Worm (Caenorhabditis elegans): ENCODE measurements around the gene F23B2.10.
"Not testable (repeated sequence)": the region's sequence is repeated elsewhere in the genome, so short reads cannot be mapped to it uniquely, and the experiment has no call there.

Gene F23B2.10

ce11 chrIV:9194524-9194923 is 40.4 kb upstream of the F23B2.10 start, which contains the start of gene C46C2.7:
Gene C46C2.7 (plus strand): TSS chrIV:9194824.
- not testable (repeated sequence) for TF ChIP-seq elt-2, hlh-6, che-1 (tag; optimal IDR thresholded peaks at IDR 0.05)

- no peak for TF ChIP-seq unc-3 (GFP tag; conservative IDR thresholded peaks at IDR 0.05)
- no peak for TF ChIP-seq unc-3 (tag; optimal IDR thresholded peaks at IDR 0.05)
- no peak for TF ChIP-seq ceh-22 (tag; optimal IDR thresholded peaks at IDR 0.05)
- no peak for TF ChIP-seq pag-3 (tag; optimal IDR thresholded peaks at IDR 0.05; ENCODE audit: borderline replicate concordance)
- no peak for TF ChIP-seq ceh-14 (tag; optimal IDR thresholded peaks at IDR 0.05)
- no peak for TF ChIP-seq ahr-1 (tag; optimal IDR thresholded peaks at IDR 0.05)
- TF ChIP-seq dmd-4 (tag; optimal IDR thresholded peaks at IDR 0.05; ENCODE audit: borderline replicate concordance), result no peak
- TF ChIP-seq fkh-10 (GFP tag; optimal IDR thresholded peaks at IDR 0.05), result no peak
- no peak for TF ChIP-seq fkh-6 (tag; optimal IDR thresholded peaks at IDR 0.05)
- no peak for TF ChIP-seq nhr-11 (tag; optimal IDR thresholded peaks at IDR 0.05)
- TF ChIP-seq pqm-1 (tag; optimal IDR thresholded peaks at IDR 0.05), result no peak
These were observed 38.4 kb upstream of the F23B2.10 start, which contains the start of gene C46C2.5 for ce11 chrIV:9192522-9192921. Gene C46C2.5 (minus strand): TSS chrIV:9192622.

DNA sequence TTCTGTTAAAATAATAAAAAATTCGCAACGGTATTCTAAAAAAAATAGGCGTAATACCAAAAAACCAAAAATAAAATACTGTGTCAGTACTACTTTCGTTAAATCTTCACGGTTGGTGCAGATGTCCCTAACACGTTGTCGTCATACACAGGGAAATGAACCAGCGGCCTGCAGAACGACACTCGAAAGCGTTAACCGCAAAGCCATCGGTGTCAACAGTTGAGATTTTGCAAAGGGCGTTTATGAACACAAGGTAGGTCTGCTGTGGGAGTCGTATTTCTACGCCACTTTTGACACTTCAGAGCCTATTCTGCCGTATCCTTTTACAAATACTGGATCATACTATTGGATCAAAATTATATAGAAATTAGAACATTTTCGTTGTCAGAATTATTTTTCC is 37.0 kb upstream of the F23B2.10 start:
- peak; percentile 83 for TF ChIP-seq npax-4 (tag; optimal IDR thresholded peaks at IDR 0.05)
- TF ChIP-seq pat-9 (tag; optimal IDR thresholded peaks at IDR 0.05), result peak; percentile 92
- TF ChIP-seq dve-1 (tag; optimal IDR thresholded peaks at IDR 0.05), result peak; percentile 79
- TF ChIP-seq tbx-2 (tag; optimal IDR thresholded peaks at IDR 0.05), result peak; percentile 91
- peak; percentile 92 for TF ChIP-seq hlh-13 (GFP tag; optimal IDR thresholded peaks at IDR 0.05)
- peak; percentile 89 for TF ChIP-seq unc-86 (tag; optimal IDR thresholded peaks at IDR 0.05)
- peak; percentile 93 for TF ChIP-seq ceh-19 (GFP tag; optimal IDR thresholded peaks at IDR 0.05)
- peak; percentile 94 for TF ChIP-seq T23F11.4 (GFP tag; optimal IDR thresholded peaks at IDR 0.05)
- TF ChIP-seq elt-2 (tag; optimal IDR thresholded peaks at IDR 0.05), result peak; percentile 96
- TF ChIP-seq syd-9 (tag; optimal IDR thresholded peaks at IDR 0.05), result peak; percentile 96
- TF ChIP-seq nhr-232 (tag; optimal IDR thresholded peaks at IDR 0.05), result peak; percentile 90
- peak; percentile 91 for TF ChIP-seq C38D4.7 (GFP tag; optimal IDR thresholded peaks at IDR 0.05)
- TF ChIP-seq pag-3 (tag; optimal IDR thresholded peaks at IDR 0.05; ENCODE audit: borderline replicate concordance), result peak; percentile 56
- peak; percentile 94 for TF ChIP-seq ztf-16 (tag; optimal IDR thresholded peaks at IDR 0.05)
- peak; percentile 13 for TF ChIP-seq lim-6 (tag; optimal IDR thresholded peaks at IDR 0.05)
- no peak for TF ChIP-seq pros-1 (tag; optimal IDR thresholded peaks at IDR 0.05)
- peak; percentile 61 for TF ChIP-seq mec-3 (tag; optimal IDR thresholded peaks at IDR 0.05; ENCODE audit: borderline replicate concordance)
- peak; percentile 88 for TF ChIP-seq ref-2 (tag; optimal IDR thresholded peaks at IDR 0.05)
- peak; percentile 77 for TF ChIP-seq unc-3 (GFP tag; conservative IDR thresholded peaks at IDR 0.05)
- peak; percentile 89 for TF ChIP-seq unc-3 (tag; optimal IDR thresholded peaks at IDR 0.05)
- peak; percentile 42 for TF ChIP-seq unc-55 (GFP tag; optimal IDR thresholded peaks at IDR 0.05)
- TF ChIP-seq rnt-1 (tag; optimal IDR thresholded peaks at IDR 0.05), result peak; percentile 96
- TF ChIP-seq pqm-1 (tag; optimal IDR thresholded peaks at IDR 0.05), result peak; percentile 72
- peak; percentile 60 for TF ChIP-seq tbx-7 (tag; optimal IDR thresholded peaks at IDR 0.05)
- TF ChIP-seq Y22D7AL.16 (tag; optimal IDR thresholded peaks at IDR 0.05), result peak; percentile 90
- peak; percentile 87 for TF ChIP-seq ceh-31 (tag; optimal IDR thresholded peaks at IDR 0.05)
- peak; percentile 91 for TF ChIP-seq fkh-6 (tag; optimal IDR thresholded peaks at IDR 0.05)
- TF ChIP-seq eyg-1 (tag; optimal IDR thresholded peaks at IDR 0.05), result peak; percentile 92
- peak; percentile 83 for TF ChIP-seq hlh-8 (tag; optimal IDR thresholded peaks at IDR 0.05)
- no peak for TF ChIP-seq nhr-11 (tag; optimal IDR thresholded peaks at IDR 0.05)
- peak; percentile 94 for TF ChIP-seq ceh-34 (tag; optimal IDR thresholded peaks at IDR 0.05)
- TF ChIP-seq ceh-2 (tag; optimal IDR thresholded peaks at IDR 0.05), result peak; percentile 84
- TF ChIP-seq pax-1 (tag; optimal IDR thresholded peaks at IDR 0.05), result no peak
- peak; percentile 84 for TF ChIP-seq ceh-48 (tag; optimal IDR thresholded peaks at IDR 0.05)
- peak; percentile 94 for TF ChIP-seq ttx-3 (tag; optimal IDR thresholded peaks at IDR 0.05)
- peak; percentile 81 for TF ChIP-seq sdc-2 (tag; optimal IDR thresholded peaks at IDR 0.05)
- TF ChIP-seq K02D7.2 (tag; optimal IDR thresholded peaks at IDR 0.05), result peak; percentile 85
- TF ChIP-seq C08G9.2 (tag; optimal IDR thresholded peaks at IDR 0.05), result peak; percentile 85
- peak; percentile 65 for TF ChIP-seq ceh-24 (tag; optimal IDR thresholded peaks at IDR 0.05)
- TF ChIP-seq sox-2 (GFP tag; IDR thresholded peaks at IDR 0.05), result peak; percentile 72
- TF ChIP-seq sox-4 (tag; optimal IDR thresholded peaks at IDR 0.05), result peak; percentile 92

Data from whole organism, late embryonic.